Worm (Caenorhabditis elegans): Measurements from ENCODE around the gene F40F9.3.

Gene F40F9.3

ce11 chrV:9703549-9703948, 11.5 kb upstream of the F40F9.3 start:
- no peak for TF ChIP-seq unc-62 (GFP tag; optimal IDR thresholded peaks at IDR 0.05)

DNA sequence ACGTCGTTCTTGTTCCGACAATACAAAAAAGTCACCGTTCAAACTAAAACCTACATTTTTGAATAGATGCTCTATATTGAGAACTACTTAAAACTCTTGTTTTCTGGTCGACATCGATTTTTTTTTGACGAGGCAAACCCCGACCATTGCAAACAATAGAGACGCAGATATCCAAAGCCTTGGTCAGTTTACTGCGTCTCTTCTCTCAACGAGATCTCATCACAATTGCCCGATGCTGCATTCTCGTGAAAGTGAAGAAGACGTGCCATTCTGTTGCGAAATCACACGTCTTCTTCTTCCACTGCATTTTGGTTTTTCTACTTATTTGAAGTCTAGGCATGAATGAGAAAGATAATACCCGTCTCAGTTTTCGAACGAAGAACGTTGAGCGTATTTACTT, 10.6 kb upstream of the F40F9.3 start:
- TF ChIP-seq unc-62 (GFP tag; optimal IDR thresholded peaks at IDR 0.05): no peak

ce11 chrV:9706592-9706991, 8.4 kb upstream of the F40F9.3 start:
- TF ChIP-seq unc-62 (GFP tag; optimal IDR thresholded peaks at IDR 0.05): no peak

ce11 chrV:9709747-9710146, 5.3 kb upstream of the F40F9.3 start, which contains the start of gene tag-120:
Gene tag-120 (minus strand): TSS chrV:9709814.
- no peak for TF ChIP-seq unc-62 (GFP tag; optimal IDR thresholded peaks at IDR 0.05)

ce11 chrV:9711174-9711573, 3.8 kb upstream of the F40F9.3 start:
- TF ChIP-seq unc-62 (GFP tag; optimal IDR thresholded peaks at IDR 0.05): no peak

ce11 chrV:9712418-9713173, 2.4 kb upstream of the F40F9.3 start:
- TF ChIP-seq unc-62 (GFP tag; optimal IDR thresholded peaks at IDR 0.05): no peak

DNA sequence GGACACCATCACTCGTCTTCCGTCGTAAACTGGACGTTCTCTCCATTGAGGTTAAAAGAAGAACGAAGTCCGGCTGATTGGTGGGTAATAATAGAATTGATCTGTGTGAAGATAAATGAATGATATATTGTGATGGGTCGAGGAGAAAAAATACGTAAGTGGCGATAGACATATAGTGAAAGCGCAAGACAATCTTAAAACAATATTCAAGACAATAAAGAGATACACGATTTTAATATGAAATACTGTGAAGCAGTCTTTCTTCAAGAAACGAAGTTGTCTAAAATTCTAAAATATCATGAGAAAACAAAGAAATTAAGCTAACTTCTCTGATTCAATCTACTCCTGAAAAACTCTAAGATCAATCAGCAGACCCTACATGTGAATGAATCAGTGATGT, 1.5 kb upstream of the F40F9.3 start, which contains the start of gene F40F9.10:
Gene F40F9.10, minus strand, starts transcription at position 101 of the 400 bp plus-strand sequence.
- TF ChIP-seq unc-62 (GFP tag; optimal IDR thresholded peaks at IDR 0.05): no peak

ce11 chrV:9716397-9716796, 1.4 kb downstream of the F40F9.3 start, which contains the start of gene str-188:
Gene str-188 (plus strand): TSS chrV:9716697.
- TF ChIP-seq unc-62 (GFP tag; optimal IDR thresholded peaks at IDR 0.05): no peak

DNA sequence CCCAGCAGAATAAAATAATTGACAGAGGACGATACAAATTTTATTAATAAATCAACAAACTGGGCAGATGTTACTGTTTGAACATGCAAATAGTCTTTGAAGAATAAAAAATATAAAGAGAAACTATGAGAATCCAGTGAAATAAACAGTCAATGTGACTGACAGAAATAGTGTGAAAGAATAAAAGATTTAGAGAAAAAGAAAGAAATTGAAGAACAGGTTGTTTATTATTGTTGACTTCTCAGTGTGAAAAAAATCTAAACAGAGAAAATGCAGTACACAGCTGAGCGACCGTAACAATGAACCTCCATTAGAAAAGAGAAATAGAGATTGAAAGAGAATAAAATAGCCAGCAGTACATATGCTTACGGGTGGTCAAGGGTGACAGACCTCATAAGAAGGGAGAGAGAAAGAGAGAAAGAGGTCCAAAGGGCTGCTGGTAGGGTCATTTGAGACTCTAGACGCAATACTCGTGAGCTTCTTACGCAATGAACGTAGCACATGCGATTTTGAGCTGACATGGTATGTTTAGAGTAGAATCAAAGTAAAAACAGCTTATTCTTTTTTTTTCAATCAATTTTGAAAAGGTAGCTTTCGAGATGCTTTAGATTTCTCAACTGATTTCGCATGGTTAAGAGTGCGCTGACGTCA, 9.1 kb downstream of the F40F9.3 start, which contains the start of gene slcr-46.3:
Gene slcr-46.3, minus strand, starts transcription at position 86 of the 651 bp plus-strand sequence.
- no peak for TF ChIP-seq unc-62 (GFP tag; optimal IDR thresholded peaks at IDR 0.05)

DNA sequence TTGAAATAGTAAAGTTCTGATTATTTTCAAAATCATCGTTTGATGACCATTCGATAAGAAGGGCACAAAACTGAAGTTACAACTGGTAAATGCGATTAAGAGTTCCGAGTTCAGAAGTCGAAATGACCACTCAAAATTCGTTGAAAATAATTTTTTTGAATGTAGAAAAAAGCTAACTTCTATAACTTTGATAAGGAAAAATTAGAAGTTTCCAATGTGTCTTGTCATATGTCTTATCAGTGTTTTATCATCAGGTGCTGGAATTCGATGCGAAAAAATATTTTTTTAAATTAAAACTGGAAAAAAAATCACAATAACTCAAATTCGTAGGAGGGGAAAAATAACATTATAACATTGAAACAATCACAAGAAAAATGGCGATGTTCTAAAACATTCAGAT, 10.7 kb downstream of the F40F9.3 start:
- TF ChIP-seq unc-62 (GFP tag; optimal IDR thresholded peaks at IDR 0.05): no peak

ce11 chrV:9729462-9730162, 14.6 kb downstream of the F40F9.3 start, which contains the start of the genes aagr-3 and drap-1:
Gene aagr-3 (minus strand): TSS chrV:9729512.
Gene drap-1 (plus strand): TSS chrV:9730106.
- TF ChIP-seq unc-62 (GFP tag; optimal IDR thresholded peaks at IDR 0.05): no peak

DNA sequence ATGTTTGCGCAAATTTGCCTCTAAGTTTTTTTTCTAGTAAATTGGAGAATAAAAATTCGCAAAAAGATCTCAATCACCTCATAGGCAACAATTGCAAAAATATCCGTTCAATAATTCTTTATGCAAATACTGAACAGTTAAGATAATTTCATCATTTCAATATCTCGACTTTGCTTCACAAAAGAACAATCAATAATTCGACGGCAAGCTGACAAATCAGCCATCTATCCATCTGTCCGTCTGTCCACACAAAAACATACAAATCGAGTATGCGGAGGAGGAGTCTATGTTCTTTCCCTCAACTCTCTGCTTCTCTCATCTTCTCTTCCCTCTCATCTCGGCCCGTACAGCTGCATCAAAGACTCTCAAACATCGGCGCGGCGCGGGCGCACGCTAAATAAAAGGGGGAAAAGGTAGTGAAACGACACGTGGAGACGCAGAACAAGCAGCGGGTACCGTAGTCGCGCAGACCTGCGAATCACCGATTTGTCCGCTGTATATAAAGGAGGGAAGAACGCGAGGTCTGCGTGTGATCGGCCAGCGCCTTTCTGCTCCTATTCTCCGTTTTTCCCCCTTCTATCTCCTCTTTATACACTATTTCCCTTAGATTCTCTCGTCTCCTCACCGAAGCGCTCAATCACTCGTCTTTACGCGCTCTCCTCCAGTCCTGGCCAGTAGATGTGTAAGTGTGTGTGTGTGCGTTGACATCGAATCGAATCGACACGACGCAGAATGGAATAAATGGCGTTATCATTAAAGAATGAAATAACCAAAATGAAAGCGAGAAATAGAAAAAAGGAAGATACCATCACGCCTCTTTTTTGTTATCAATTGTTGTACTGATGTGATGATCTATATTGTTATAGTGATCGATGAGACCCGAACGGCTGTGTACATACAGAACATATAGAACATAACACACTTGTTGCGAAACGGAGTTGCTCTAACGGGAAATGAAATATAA, 16.0 kb downstream of the F40F9.3 start:
- TF ChIP-seq unc-62 (GFP tag; optimal IDR thresholded peaks at IDR 0.05): peak; percentile 28

ce11 chrV:9731852-9732251, 16.8 kb downstream of the F40F9.3 start:
- TF ChIP-seq unc-62 (GFP tag; optimal IDR thresholded peaks at IDR 0.05): no peak

DNA sequence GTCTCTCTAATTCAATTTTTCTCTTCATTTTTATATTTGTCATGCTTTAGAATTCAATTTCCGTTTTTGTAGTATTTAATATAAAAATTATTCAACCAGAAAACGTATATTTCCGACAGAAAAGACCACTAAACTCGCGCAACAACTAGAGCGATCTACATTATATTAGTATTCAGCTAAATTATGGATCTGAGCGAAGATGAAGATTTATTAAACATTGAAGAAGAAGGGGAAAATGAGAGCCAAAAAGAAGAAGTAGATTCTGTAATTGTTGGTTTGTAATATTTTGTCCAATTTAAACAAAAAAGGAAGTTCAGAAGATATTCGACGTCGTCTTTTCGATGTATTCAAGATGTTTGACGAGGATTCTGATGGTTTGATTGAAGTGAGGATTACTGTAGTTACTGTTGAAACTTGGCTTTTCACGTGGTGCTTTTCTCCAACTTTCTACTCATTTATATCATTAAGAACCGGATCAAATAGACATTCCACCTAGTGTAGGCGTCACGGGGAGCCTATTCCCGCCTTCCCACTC, 19.0 kb downstream of the F40F9.3 start, which contains the start of gene cal-7:
Gene cal-7, plus strand, starts transcription at position 184 of the 535 bp plus-strand sequence.
- TF ChIP-seq unc-62 (GFP tag; optimal IDR thresholded peaks at IDR 0.05): no peak

DNA sequence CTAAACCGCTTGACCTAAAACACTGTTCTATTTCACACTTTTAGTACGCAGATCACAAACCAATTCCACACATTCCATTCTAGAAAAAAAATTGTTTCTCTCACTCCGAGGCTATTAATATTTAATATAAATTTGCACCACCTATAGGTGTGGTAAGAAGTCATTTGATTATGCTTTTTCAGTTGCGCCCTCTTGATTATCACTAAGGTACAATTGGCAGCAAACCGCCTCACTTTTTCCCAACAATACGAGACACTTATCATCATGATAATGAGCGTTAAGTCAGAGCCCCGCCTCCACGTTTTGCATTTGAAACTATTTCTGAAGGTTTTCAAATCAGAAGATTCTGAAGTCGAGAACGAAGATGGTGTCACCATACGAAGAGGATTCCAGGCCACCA, 22.3 kb downstream of the F40F9.3 start, which contains the start of gene aqp-4:
Gene aqp-4, plus strand, starts transcription at position 270 of the 400 bp plus-strand sequence.
- TF ChIP-seq unc-62 (GFP tag; optimal IDR thresholded peaks at IDR 0.05): no peak
